Fruit fly (Drosophila melanogaster) whole organism, embryonic: Measurements from ENCODE around the gene Vps2.

Experiments
- Ada2b ChIP-seq: fragments of 200-800 bp; sonication (Bioruptor generic); IDR thresholded peaks from 2 replicates; pipeline ENCODE4 v1.3.6; 2022; ENCODE audit warnings: missing biosample characterization, missing genetic modification characterization
- B-H1 ChIP-seq: fragments of 200-800 bp; sonication (Bioruptor generic); IDR thresholded peaks from 3 replicates; pipeline ENCODE4 v1.3.6; 2022; ENCODE audit warnings: missing biosample characterization, missing genetic modification characterization
- CG11085 ChIP-seq: fragments of 200-800 bp; sonication (Bioruptor generic); IDR thresholded peaks from 2 replicates; pipeline ENCODE4 v1.3.6; 2022; ENCODE audit warnings: missing biosample characterization, missing genetic modification characterization
- CG12769 ChIP-seq: fragments of 200-800 bp; sonication (Bioruptor generic); optimal IDR thresholded peaks from 2 replicates; lab custom pipeline; 2019; ENCODE audit warnings: missing biosample characterization, mild to moderate bottlenecking, missing genetic modification characterization, moderate library complexity
- CG13287 ChIP-seq: fragments of 200-800 bp; sonication (Bioruptor generic); IDR thresholded peaks from 2 replicates; pipeline ENCODE4 v1.3.6; 2022; ENCODE audit warnings: missing biosample characterization, missing genetic modification characterization; ENCODE audit not compliant: partially characterized antibody
- CG13624 ChIP-seq: fragments of 200-800 bp; sonication (Bioruptor generic); optimal IDR thresholded peaks from 2 replicates; lab custom pipeline; 2016; ENCODE audit warnings: missing biosample characterization, missing genetic modification characterization
- CG14710 ChIP-seq: fragments of 200-800 bp; sonication (Bioruptor generic); optimal IDR thresholded peaks from 3 replicates; lab custom pipeline; 2019; ENCODE audit warnings: missing biosample characterization, mild to moderate bottlenecking, missing genetic modification characterization, moderate library complexity
- CG17186 ChIP-seq: fragments of 200-800 bp; sonication (Bioruptor generic); optimal IDR thresholded peaks from 3 replicates; lab custom pipeline; 2017; ENCODE audit warnings: missing biosample characterization, missing genetic modification reagents, missing genetic modification characterization
- CG18011 ChIP-seq: fragments of 200-800 bp; sonication (Bioruptor generic); optimal IDR thresholded peaks from 2 replicates; lab custom pipeline; 2017; ENCODE audit warnings: missing biosample characterization, missing genetic modification characterization, mild to moderate bottlenecking, moderate library complexity, missing genotype
- CG30020 ChIP-seq: fragments of 200-800 bp; optimal IDR thresholded peaks from 2 replicates; lab custom pipeline; 2019; ENCODE audit warnings: missing biosample characterization, mild to moderate bottlenecking, missing genetic modification characterization, moderate library complexity
- CG31388 ChIP-seq: fragments of 200-800 bp; sonication (Bioruptor generic); optimal IDR thresholded peaks from 2 replicates; lab custom pipeline; 2016; ENCODE audit warnings: missing biosample characterization, missing genetic modification characterization
- CG34422 ChIP-seq: fragments of 200-800 bp; sonication (Bioruptor generic); IDR thresholded peaks from 3 replicates; pipeline ENCODE4 v1.3.6; 2022; ENCODE audit warnings: missing biosample characterization, missing genetic modification characterization
- CG3726 ChIP-seq: fragments of 200-800 bp; sonication (Bioruptor generic); IDR thresholded peaks from 3 replicates; pipeline ENCODE4, ENCODE4 v1.3.6; 2022; ENCODE audit warnings: missing biosample characterization, missing genetic modification characterization
- CG5180 ChIP-seq: fragments of 200-800 bp; sonication (Bioruptor generic); optimal IDR thresholded peaks from 3 replicates; lab custom pipeline; 2017; ENCODE audit warnings: missing biosample characterization, missing genetic modification characterization, mild to moderate bottlenecking, moderate library complexity, missing genetic modification reagents
- CG6654 ChIP-seq: fragments of 200-800 bp; sonication (Bioruptor generic); optimal IDR thresholded peaks from 2 replicates; lab custom pipeline; 2017; ENCODE audit warnings: missing biosample characterization, mild to moderate bottlenecking, missing genetic modification characterization
- CG8924 ChIP-seq: fragments of 200-800 bp; optimal IDR thresholded peaks from 3 replicates; lab custom pipeline; 2019; ENCODE audit warnings: missing biosample characterization, mild to moderate bottlenecking, missing genetic modification characterization, moderate library complexity
- CG9932 ChIP-seq: fragments of 200-800 bp; sonication (Bioruptor generic); IDR thresholded peaks from 2 replicates; pipeline ENCODE4 v1.3.6; 2022; ENCODE audit warnings: missing biosample characterization, missing genetic modification characterization
- Deaf1 ChIP-seq: fragments of 200-800 bp; optimal IDR thresholded peaks from 3 replicates; lab custom pipeline; 2019; ENCODE audit warnings: missing biosample characterization, mild to moderate bottlenecking, missing genetic modification characterization, moderate library complexity
- E2f2 ChIP-seq: fragments of 200-800 bp; sonication (Bioruptor generic); IDR thresholded peaks from 2 replicates; pipeline ENCODE4 v1.3.6; 2022; ENCODE audit warnings: missing biosample characterization, missing genetic modification characterization
- Ets65A ChIP-seq: fragments of 200-800 bp; sonication (Bioruptor generic); peaks from one replicate; lab custom pipeline; 2016; ENCODE audit warnings: missing biosample characterization, missing genetic modification characterization
- Lpt ChIP-seq: fragments of >200 bp; optimal IDR thresholded peaks from 2 replicates; lab custom pipeline; 2018; ENCODE audit warnings: missing biosample characterization, missing genetic modification characterization
- Med ChIP-seq: fragments of 200-800 bp; sonication (Bioruptor generic); peaks from one replicate; lab custom pipeline; 2016; ENCODE audit warnings: missing biosample characterization, missing genetic modification characterization, mild to moderate bottlenecking, inconsistent platforms, moderate library complexity
- Nf-YB ChIP-seq: fragments of 200-800 bp; sonication (Bioruptor generic); optimal IDR thresholded peaks from 3 replicates; lab custom pipeline; 2019; ENCODE audit warnings: missing biosample characterization, mild to moderate bottlenecking, missing genetic modification characterization, moderate library complexity
- Oli ChIP-seq: fragments of 200-800 bp; sonication (Bioruptor generic); optimal IDR thresholded peaks from 2 replicates; lab custom pipeline; 2018; ENCODE audit warnings: missing biosample characterization, mild to moderate bottlenecking, missing genetic modification characterization, moderate library complexity
- PHDP ChIP-seq: fragments of 200-800 bp; sonication (Bioruptor generic); optimal IDR thresholded peaks from 3 replicates; lab custom pipeline; 2018; ENCODE audit warnings: missing biosample characterization, mild to moderate bottlenecking, missing genetic modification characterization, moderate library complexity
- Scr ChIP-seq: fragments of 200-800 bp; sonication (Bioruptor generic); IDR thresholded peaks from 2 replicates; pipeline ENCODE4 v1.3.6; 2022; ENCODE audit warnings: missing biosample characterization, missing genetic modification characterization; ENCODE audit not compliant: partially characterized antibody
- Spps ChIP-seq: fragments of 200-800 bp; sonication (Bioruptor generic); optimal IDR thresholded peaks from 2 replicates; lab custom pipeline; 2018; ENCODE audit warnings: missing biosample characterization, mild to moderate bottlenecking, missing genetic modification characterization
- Stat92E ChIP-seq, 3 experiments: fragments of >200 bp in 2 of 3; fragments of 200-800 bp in 1 of 3; sonication (Bioruptor generic) in 1 of 3; optimal IDR thresholded peaks; 2 replicates each; lab custom pipeline; 2017 to 2019; ENCODE audit warnings: missing biosample characterization in 3 of 3, missing genetic modification characterization in 3 of 3, mild to moderate bottlenecking in 1 of 3, moderate library complexity in 1 of 3
- TFAM ChIP-seq: fragments of 200-800 bp; sonication (Bioruptor generic); optimal IDR thresholded peaks from 2 replicates; lab custom pipeline; 2017; ENCODE audit warnings: missing biosample characterization, missing genetic modification characterization, inconsistent platforms
- Trl ChIP-seq, 3 experiments: fragments of >200 bp in 2 of 3; fragments of 200-800 bp in 1 of 3; sonication (Bioruptor generic) in 1 of 3; optimal IDR thresholded peaks; 2 replicates in 1 of 3; 3 replicates in 2 of 3; lab custom pipeline; 2016 to 2017; ENCODE audit warnings: missing biosample characterization in 1 of 3, missing genetic modification characterization in 1 of 3
- al ChIP-seq: fragments of 200-800 bp; sonication (Bioruptor generic); IDR thresholded peaks from 2 replicates; pipeline ENCODE4 v1.3.6; 2022; ENCODE audit warnings: missing biosample characterization, missing genetic modification characterization
- bowl ChIP-seq: fragments of 200-800 bp; sonication (Bioruptor generic); IDR thresholded peaks from 2 replicates; pipeline ENCODE4 v1.3.6; 2022; ENCODE audit warnings: missing biosample characterization, missing genetic modification characterization
- br ChIP-seq: fragments of >200 bp; optimal IDR thresholded peaks from 2 replicates; lab custom pipeline; 2017
- bsh ChIP-seq, 2 experiments: fragments of 200-800 bp; sonication (Bioruptor generic); optimal IDR thresholded peaks; 2 replicates each; lab custom pipeline; 2017 to 2018; ENCODE audit warnings: mild to moderate bottlenecking in 2 of 2, missing biosample characterization in 2 of 2, missing genetic modification characterization in 2 of 2, moderate library complexity in 1 of 2
- cato ChIP-seq: fragments of 200-800 bp; sonication (Bioruptor generic); optimal IDR thresholded peaks from 2 replicates; lab custom pipeline; 2016; ENCODE audit warnings: missing biosample characterization, missing genetic modification characterization, borderline replicate concordance
- chinmo ChIP-seq: fragments of 200-800 bp; sonication (Bioruptor generic); IDR thresholded peaks from 4 replicates; pipeline ENCODE4 v1.3.6; 2022; ENCODE audit warnings: missing biosample characterization, missing genetic modification characterization; ENCODE audit not compliant: partially characterized antibody
- chm ChIP-seq: fragments of 200-800 bp; sonication (Bioruptor generic); IDR thresholded peaks from 2 replicates; pipeline ENCODE4 v1.3.6; 2022; ENCODE audit warnings: missing biosample characterization, missing genetic modification characterization
- croc ChIP-seq: fragments of 200-800 bp; sonication (Bioruptor generic); conservative IDR thresholded peaks from 3 replicates; pipeline ENCODE4 v1.3.6; 2022; ENCODE audit warnings: missing biosample characterization, missing genetic modification characterization
- crol ChIP-seq: fragments of 200-800 bp; sonication (Bioruptor generic); IDR thresholded peaks from 2 replicates; pipeline ENCODE4 v1.3.6; 2022; ENCODE audit warnings: missing biosample characterization, missing genetic modification characterization
- danr ChIP-seq: fragments of 200-800 bp; sonication (Bioruptor generic); IDR thresholded peaks from 2 replicates; pipeline ENCODE4 v1.3.6; 2022; ENCODE audit warnings: missing biosample characterization, missing genetic modification characterization
- fd102C ChIP-seq: fragments of 200-800 bp; sonication (Bioruptor generic); optimal IDR thresholded peaks from 2 replicates; lab custom pipeline; 2018; ENCODE audit warnings: missing biosample characterization, mild to moderate bottlenecking, missing genetic modification characterization, moderate library complexity
- gce ChIP-seq: fragments of 200-800 bp; sonication (Bioruptor generic); IDR thresholded peaks from 3 replicates; pipeline ENCODE4 v1.3.6; 2022; ENCODE audit warnings: missing biosample characterization, missing genetic modification characterization
- insv ChIP-seq, 2 experiments: fragments of 200-800 bp; sonication (Bioruptor generic); optimal IDR thresholded peaks; 3 replicates each; lab custom pipeline; 2016 to 2018; ENCODE audit warnings: missing biosample characterization in 2 of 2, missing genetic modification characterization in 2 of 2
- jing ChIP-seq: fragments of 200-800 bp; sonication (Bioruptor generic); optimal IDR thresholded peaks from 2 replicates; lab custom pipeline; 2018; ENCODE audit warnings: missing biosample characterization, mild to moderate bottlenecking, missing genetic modification characterization
- lab ChIP-seq: fragments of 200-800 bp; sonication (Bioruptor generic); optimal IDR thresholded peaks from 3 replicates; lab custom pipeline; 2017; ENCODE audit warnings: missing biosample characterization, missing genetic modification characterization, mild to moderate bottlenecking, moderate library complexity, missing genetic modification reagents
- lov ChIP-seq, 2 experiments: fragments of 200-800 bp in 1 of 2; fragments of >200 bp in 1 of 2; sonication (Bioruptor generic) in 1 of 2; IDR thresholded peaks in 1 of 2; optimal IDR thresholded peaks in 1 of 2; 2 replicates in 1 of 2; 3 replicates in 1 of 2; pipeline versions ENCODE4 v1.3.6 to Lab custom; 2017 to 2022; ENCODE audit warnings: missing biosample characterization in 1 of 2, missing genetic modification characterization in 1 of 2
- twi ChIP-seq: fragments of 200-800 bp; optimal IDR thresholded peaks from 2 replicates; lab custom pipeline; 2019; ENCODE audit warnings: missing biosample characterization, mild to moderate bottlenecking, missing genetic modification characterization, moderate library complexity
- vvl ChIP-seq: fragments of 200-800 bp; sonication (Bioruptor generic); IDR thresholded peaks from 2 replicates; pipeline ENCODE4 v1.3.6; 2022; ENCODE audit warnings: missing biosample characterization, missing genetic modification characterization

Vps2 gene

DNA sequence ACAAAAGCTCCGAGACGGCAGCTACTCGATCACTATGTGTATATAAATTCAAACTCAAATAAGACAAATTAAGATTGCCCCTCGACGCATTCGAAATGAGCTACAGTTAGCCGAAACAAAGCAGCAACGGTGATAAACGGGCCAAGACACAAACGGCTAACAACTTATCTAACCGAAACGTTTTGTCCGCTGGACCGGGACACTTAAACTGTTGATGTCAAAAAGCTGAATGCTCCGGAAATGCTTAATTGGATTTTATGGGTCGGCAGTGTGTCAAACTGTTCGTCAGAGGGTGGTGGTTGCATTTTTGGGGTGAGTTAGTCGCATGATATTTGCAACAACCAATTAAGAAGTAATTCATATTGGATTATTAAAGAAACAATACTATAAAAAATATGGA lies 45.3 kb upstream of the Vps2 start (continued):
- TF ChIP-seq E2f2 (GFP tag; lab: Robert Waterston, UW) = no peak
- TF ChIP-seq B-H1 (GFP tag; lab: Robert Waterston, UW) = no peak
- TF ChIP-seq CG31388 = no peak
- peak; percentile 43 to 89 for TF ChIP-seq insv (GFP tag; optimal IDR thresholded peaks at IDR 0.05; lab: Kevin White, UChicago)
- no peak for TF ChIP-seq jing (GFP tag; lab: Kevin White, UChicago)
- no peak for TF ChIP-seq CG5180
- TF ChIP-seq CG18011 = peak; percentile 93
- TF ChIP-seq CG13287 (GFP tag; lab: Robert Waterston, UW) = no peak
- TF ChIP-seq PHDP = no peak
- no peak for TF ChIP-seq danr (GFP tag; lab: Robert Waterston, UW)
- TF ChIP-seq croc (GFP tag; lab: Robert Waterston, UW) = no peak
- no peak for TF ChIP-seq br (lab: Kevin White, UChicago)
- no peak for TF ChIP-seq TFAM (GFP tag; lab: Kevin White, UChicago)
- no peak for TF ChIP-seq al
- TF ChIP-seq twi (tag; lab: Kevin White, UChicago) = no peak
- no peak for TF ChIP-seq chm (GFP tag; lab: Robert Waterston, UW)
- TF ChIP-seq CG17186 (GFP tag; lab: Kevin White, UChicago) = no peak
- no peak for TF ChIP-seq CG11085 (GFP tag; lab: Robert Waterston, UW)
- no peak for TF ChIP-seq CG13624
- TF ChIP-seq Deaf1 (tag; lab: Kevin White, UChicago) = no peak
- TF ChIP-seq Trl (optimal IDR thresholded peaks at IDR 0.05; lab: Kevin White, UChicago) = no peak
- no peak for TF ChIP-seq Trl (GFP tag; optimal IDR thresholded peaks at IDR 0.05; lab: Kevin White, UChicago)
- TF ChIP-seq CG6654 (GFP tag; lab: Kevin White, UChicago) = no peak
- TF ChIP-seq CG34422 (GFP tag; lab: Robert Waterston, UW) = no peak
- no peak for TF ChIP-seq CG12769 (tag; lab: Kevin White, UChicago)
- no peak for TF ChIP-seq Scr (GFP tag; lab: Robert Waterston, UW)
- no peak for TF ChIP-seq CG3726 (GFP tag; lab: Robert Waterston, UW)
- TF ChIP-seq Ada2b = no peak
- TF ChIP-seq gce (GFP tag; lab: Robert Waterston, UW) = no peak
- TF ChIP-seq bowl (GFP tag; lab: Robert Waterston, UW) = no peak

DNA sequence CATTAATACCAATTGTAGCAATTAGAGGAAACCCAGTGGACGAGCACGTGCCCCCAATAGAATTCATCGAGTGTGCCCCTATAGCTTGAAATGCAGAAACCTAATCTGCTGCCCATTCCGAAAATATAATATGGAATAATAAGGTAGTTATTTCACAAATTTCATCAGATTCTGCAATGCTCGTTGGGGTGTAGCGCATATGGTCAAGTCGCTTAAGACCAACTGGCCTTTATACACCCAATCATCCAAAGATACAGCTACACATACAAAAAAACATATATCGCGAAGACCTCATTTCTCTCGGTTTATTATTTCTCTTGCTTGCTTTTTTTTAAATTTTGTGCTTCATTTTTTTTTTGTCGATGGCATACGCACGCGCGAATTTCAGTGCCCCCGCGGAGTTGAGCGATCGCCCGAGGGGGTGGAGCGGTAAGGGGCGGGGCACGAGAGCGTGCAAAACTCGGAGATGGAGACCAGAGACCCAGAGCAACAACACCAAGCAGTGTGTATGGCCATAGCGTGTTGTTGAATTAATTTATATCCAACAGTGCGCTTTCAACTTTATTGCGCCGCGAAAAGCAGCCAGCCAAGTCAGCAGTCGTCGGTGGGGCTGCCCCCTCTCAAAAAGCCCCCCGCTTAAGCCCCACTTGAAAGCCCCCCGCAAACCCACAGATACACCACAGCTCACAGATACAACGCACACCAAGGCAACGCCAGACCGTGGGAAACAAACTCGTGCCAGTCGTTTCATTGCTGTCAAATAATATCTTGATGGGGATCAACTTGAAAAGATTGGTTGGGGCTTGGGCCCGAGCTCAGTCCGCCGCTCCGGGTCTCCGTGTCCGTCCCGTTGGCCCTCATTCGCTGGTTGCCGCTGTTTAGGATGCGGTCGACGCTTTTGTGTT lies 44.4 kb upstream of the Vps2 start:
- TF ChIP-seq Spps (tag; lab: Kevin White, UChicago) (no peak), CG30020 (tag; lab: Kevin White, UChicago) (no peak), B-H1 (GFP tag; lab: Robert Waterston, UW) (no peak), Nf-YB (GFP tag; lab: Kevin White, UChicago) (no peak), lov (optimal IDR thresholded peaks at IDR 0.05; lab: Kevin White, UChicago) (no peak), lov (GFP tag; IDR thresholded peaks at IDR 0.05; lab: Robert Waterston, UW) (no peak), Deaf1 (tag; lab: Kevin White, UChicago) (peak; percentile 14), vvl (peak; percentile 69), Ets65A (no peak), bowl (GFP tag; lab: Robert Waterston, UW) (no peak), CG9932 (GFP tag; lab: Robert Waterston, UW) (peak; percentile 18), lab (GFP tag; lab: Kevin White, UChicago) (peak; percentile 28), Med (GFP tag; lab: Kevin White, UChicago) (peak; percentile 69), bsh (GFP tag; optimal IDR thresholded peaks at IDR 0.05; lab: Kevin White, UChicago) (peak in 1 of 2 experiments; percentile 46), fd102C (GFP tag; lab: Kevin White, UChicago) (no peak), crol (GFP tag; lab: Robert Waterston, UW) (peak; percentile 98), CG14710 (tag; lab: Kevin White, UChicago) (no peak), CG8924 (tag; lab: Kevin White, UChicago) (no peak), Stat92E (GFP tag; optimal IDR thresholded peaks at IDR 0.05; lab: Kevin White, UChicago) (no peak), Oli (tag; lab: Kevin White, UChicago) (no peak), Lpt (GFP tag; lab: Kevin White, UChicago) (no peak), cato (GFP tag; lab: Kevin White, UChicago) (no peak), chinmo (GFP tag; lab: Robert Waterston, UW) (peak; percentile 98)
